Fruit fly (Drosophila melanogaster) whole organism, embryonic: Measurements from ENCODE around the gene CG32259.

Experiments
- CG10959 ChIP-seq: fragments of 200-800 bp; sonication (Bioruptor generic); IDR thresholded peaks from 2 replicates; pipeline ENCODE4 v1.3.6; 2022; ENCODE audit warnings: missing biosample characterization, missing genetic modification characterization
- CG11723 ChIP-seq: fragments of 200-800 bp; sonication (Bioruptor generic); optimal IDR thresholded peaks from 2 replicates; lab custom pipeline; 2017; ENCODE audit warnings: missing biosample characterization, mild to moderate bottlenecking, missing genetic modification characterization
- CG12391 ChIP-seq: fragments of 200-800 bp; sonication (Bioruptor generic); optimal IDR thresholded peaks from 3 replicates; lab custom pipeline; 2018; ENCODE audit warnings: missing biosample characterization, mild to moderate bottlenecking, missing genetic modification characterization, moderate library complexity
- CG13775 ChIP-seq: fragments of 200-800 bp; sonication (Bioruptor generic); optimal IDR thresholded peaks from 3 replicates; lab custom pipeline; 2017; ENCODE audit warnings: missing biosample characterization, mild to moderate bottlenecking, missing genetic modification characterization
- CG14860 ChIP-seq: fragments of 200-800 bp; sonication (Bioruptor generic); IDR thresholded peaks from 3 replicates; pipeline ENCODE4 v1.3.6; 2022; ENCODE audit warnings: missing biosample characterization, missing genetic modification characterization; ENCODE audit not compliant: partially characterized antibody
- CG15514 ChIP-seq: fragments of 200-800 bp; sonication (Bioruptor generic); optimal IDR thresholded peaks from 3 replicates; lab custom pipeline; 2017; ENCODE audit warnings: missing biosample characterization, missing genetic modification characterization, mild to moderate bottlenecking, moderate library complexity, missing genetic modification reagents
- CG16863 ChIP-seq: fragments of 200-800 bp; sonication (Bioruptor generic); optimal IDR thresholded peaks from 3 replicates; lab custom pipeline; 2016; ENCODE audit warnings: missing biosample characterization, missing genetic modification characterization
- CG17802 ChIP-seq: fragments of 200-800 bp; sonication (Bioruptor generic); optimal IDR thresholded peaks from 2 replicates; lab custom pipeline; 2018; ENCODE audit warnings: missing biosample characterization, mild to moderate bottlenecking, missing genetic modification characterization, moderate library complexity
- CG1792 ChIP-seq: fragments of 200-800 bp; sonication (Bioruptor generic); optimal IDR thresholded peaks from 2 replicates; lab custom pipeline; 2016; ENCODE audit warnings: missing biosample characterization, missing genetic modification characterization
- CG2120 ChIP-seq: fragments of 200-800 bp; sonication (Bioruptor generic); optimal IDR thresholded peaks from 3 replicates; lab custom pipeline; 2016; ENCODE audit warnings: missing biosample characterization, missing genetic modification characterization
- CG34376 ChIP-seq: fragments of 200-800 bp; sonication (Bioruptor generic); optimal IDR thresholded peaks from 2 replicates; lab custom pipeline; 2018; ENCODE audit warnings: missing biosample characterization, mild to moderate bottlenecking, missing genetic modification characterization
- CG4328 ChIP-seq: fragments of 200-800 bp; sonication (Bioruptor generic); optimal IDR thresholded peaks from 3 replicates; lab custom pipeline; 2017; ENCODE audit warnings: missing biosample characterization, missing genetic modification reagents, missing genetic modification characterization
- CG7271 ChIP-seq: fragments of 200-800 bp; sonication (Bioruptor generic); optimal IDR thresholded peaks from 2 replicates; lab custom pipeline; 2018; ENCODE audit warnings: missing biosample characterization, mild to moderate bottlenecking, missing genetic modification characterization, moderate library complexity
- CG8290 ChIP-seq, 3 experiments: fragments of 200-800 bp; sonication (Bioruptor generic); optimal IDR thresholded peaks; 2 replicates each; lab custom pipeline; 2016 to 2019; ENCODE audit warnings: missing biosample characterization in 3 of 3, missing genetic modification characterization in 3 of 3, mild to moderate bottlenecking in 2 of 3, moderate library complexity in 1 of 3
- CG8359 ChIP-seq: fragments of 200-800 bp; sonication (Bioruptor generic); optimal IDR thresholded peaks from 2 replicates; lab custom pipeline; 2017; ENCODE audit warnings: missing biosample characterization, mild to moderate bottlenecking, missing genetic modification characterization, borderline replicate concordance
- CG9437 ChIP-seq: fragments of 200-800 bp; sonication (Bioruptor generic); optimal IDR thresholded peaks from 2 replicates; lab custom pipeline; 2018; ENCODE audit warnings: missing biosample characterization, mild to moderate bottlenecking, missing genetic modification characterization
- Dip3 ChIP-seq: fragments of 200-800 bp; sonication (Bioruptor generic); optimal IDR thresholded peaks from 3 replicates; lab custom pipeline; 2016; ENCODE audit warnings: missing biosample characterization, missing genetic modification characterization
- HLH54F ChIP-seq: fragments of 200-800 bp; sonication (Bioruptor generic); optimal IDR thresholded peaks from 3 replicates; lab custom pipeline; 2016; ENCODE audit warnings: missing biosample characterization, missing genetic modification characterization
- Hr39 ChIP-seq: fragments of >200 bp; optimal IDR thresholded peaks from 2 replicates; lab custom pipeline; 2017
- Hr51 ChIP-seq, 2 experiments: fragments of 200-800 bp; sonication (Bioruptor generic); optimal IDR thresholded peaks; 2 replicates in 1 of 2; 3 replicates in 1 of 2; lab custom pipeline; 2016 to 2018; ENCODE audit warnings: missing biosample characterization in 2 of 2, missing genetic modification characterization in 2 of 2, mild to moderate bottlenecking in 1 of 2, moderate library complexity in 1 of 2
- NFAT ChIP-seq: fragments of 200-800 bp; sonication (Bioruptor generic); IDR thresholded peaks from 2 replicates; pipeline ENCODE4 v1.3.6; 2022; ENCODE audit warnings: missing biosample characterization, missing genetic modification characterization
- Nf-YC ChIP-seq: fragments of 200-800 bp; optimal IDR thresholded peaks from 3 replicates; lab custom pipeline; 2019; ENCODE audit warnings: missing biosample characterization, mild to moderate bottlenecking, missing genetic modification characterization, moderate library complexity
- Optix ChIP-seq: fragments of 200-800 bp; sonication (Bioruptor generic); IDR thresholded peaks from 3 replicates; pipeline ENCODE4 v1.3.6; 2022; ENCODE audit warnings: missing biosample characterization, missing genetic modification characterization
- Rx ChIP-seq: fragments of 200-800 bp; sonication (Bioruptor generic); IDR thresholded peaks from 2 replicates; pipeline ENCODE4 v1.3.6; 2022; ENCODE audit warnings: missing biosample characterization, missing genetic modification characterization
- Sry-δ ChIP-seq: fragments of 200-800 bp; sonication (Bioruptor generic); optimal IDR thresholded peaks from 2 replicates; lab custom pipeline; 2016; ENCODE audit warnings: missing biosample characterization, missing genetic modification characterization
- Ssrp ChIP-seq: fragments of 200-800 bp; sonication (Bioruptor generic); optimal IDR thresholded peaks from 2 replicates; lab custom pipeline; 2018; ENCODE audit warnings: missing biosample characterization, mild to moderate bottlenecking, missing genetic modification characterization, moderate library complexity
- Tbp ChIP-seq: fragments of >200 bp; optimal IDR thresholded peaks from 2 replicates; lab custom pipeline; 2018; ENCODE audit warnings: missing biosample characterization, missing genetic modification characterization
- YL-1 ChIP-seq: fragments of 200-800 bp; sonication (Bioruptor generic); optimal IDR thresholded peaks from 3 replicates; lab custom pipeline; 2017; ENCODE audit warnings: missing biosample characterization, mild to moderate bottlenecking, missing genetic modification characterization
- ara ChIP-seq: fragments of 200-800 bp; sonication (Bioruptor generic); IDR thresholded peaks from 2 replicates; pipeline ENCODE4 v1.3.6; 2022; ENCODE audit warnings: missing biosample characterization, missing genetic modification characterization
- cad ChIP-seq: fragments of >200 bp; optimal IDR thresholded peaks from 2 replicates; lab custom pipeline; 2017; ENCODE audit warnings: missing biosample characterization, missing genetic modification characterization
- emc ChIP-seq: fragments of 200-800 bp; sonication (Bioruptor generic); optimal IDR thresholded peaks from 2 replicates; lab custom pipeline; 2016; ENCODE audit warnings: missing biosample characterization, missing genetic modification characterization
- gem ChIP-seq: fragments of 200-800 bp; sonication (Bioruptor generic); optimal IDR thresholded peaks from 2 replicates; lab custom pipeline; 2019; ENCODE audit warnings: missing biosample characterization, mild to moderate bottlenecking, missing genetic modification characterization, moderate library complexity
- gfzf ChIP-seq: fragments of 200-800 bp; sonication (Bioruptor generic); optimal IDR thresholded peaks from 2 replicates; lab custom pipeline; 2016; ENCODE audit warnings: missing biosample characterization, mild to moderate bottlenecking, missing genetic modification characterization, moderate library complexity
- grau ChIP-seq: fragments of 200-800 bp; optimal IDR thresholded peaks from 3 replicates; lab custom pipeline; 2019; ENCODE audit warnings: missing biosample characterization, mild to moderate bottlenecking, missing genetic modification characterization, moderate library complexity
- gsb ChIP-seq: fragments of 200-800 bp; sonication (Bioruptor generic); IDR thresholded peaks from 2 replicates; pipeline ENCODE4 v1.3.6; 2022; ENCODE audit warnings: missing biosample characterization, missing genetic modification characterization
- gsb-n ChIP-seq: fragments of 200-800 bp; sonication (Bioruptor generic); optimal IDR thresholded peaks from 3 replicates; lab custom pipeline; 2018; ENCODE audit warnings: missing biosample characterization, mild to moderate bottlenecking, missing genetic modification characterization
- hkb ChIP-seq, 2 experiments: fragments of 200-800 bp in 1 of 2; fragments of >200 bp in 1 of 2; sonication (Bioruptor generic) in 1 of 2; IDR thresholded peaks in 1 of 2; optimal IDR thresholded peaks in 1 of 2; 2 replicates each; pipeline versions ENCODE4 v1.3.6 to Lab custom; 2017 to 2022; ENCODE audit warnings: missing biosample characterization in 1 of 2, missing genetic modification characterization in 1 of 2
- kni ChIP-seq: fragments of 200-800 bp; sonication (Bioruptor generic); optimal IDR thresholded peaks from 3 replicates; lab custom pipeline; 2017; ENCODE audit warnings: mild to moderate bottlenecking, missing biosample characterization, missing genetic modification reagents, missing genetic modification characterization
- knrl ChIP-seq: fragments of 200-800 bp; sonication (Bioruptor generic); IDR thresholded peaks from 3 replicates; pipeline ENCODE4 v1.3.6; 2022; ENCODE audit warnings: missing biosample characterization, missing genetic modification characterization; ENCODE audit not compliant: partially characterized antibody
- lola ChIP-seq, 3 experiments: fragments of >200 bp in 2 of 3; fragments of 200-800 bp in 1 of 3; sonication (Bioruptor generic) in 1 of 3; optimal IDR thresholded peaks; 2 replicates each; lab custom pipeline; 2017 to 2019; ENCODE audit warnings: missing biosample characterization in 3 of 3, missing genetic modification characterization in 3 of 3, mild to moderate bottlenecking in 1 of 3, moderate library complexity in 1 of 3
- mirr ChIP-seq: fragments of 200-800 bp; sonication (Bioruptor generic); optimal IDR thresholded peaks from 3 replicates; lab custom pipeline; 2018; ENCODE audit warnings: missing biosample characterization, mild to moderate bottlenecking, missing genetic modification characterization
- nerfin-2 ChIP-seq: fragments of 200-800 bp; sonication (Bioruptor generic); IDR thresholded peaks from 2 replicates; pipeline ENCODE4 v1.3.6; 2022; ENCODE audit warnings: missing biosample characterization, missing genetic modification characterization; ENCODE audit not compliant: partially characterized antibody
- pum ChIP-seq: fragments of 200-800 bp; sonication (Bioruptor generic); optimal IDR thresholded peaks from 2 replicates; lab custom pipeline; 2016; ENCODE audit warnings: missing biosample characterization, missing genetic modification characterization
- sens-2 ChIP-seq: fragments of 200-800 bp; sonication (Bioruptor generic); IDR thresholded peaks from 2 replicates; pipeline ENCODE4 v1.3.6; 2022; ENCODE audit warnings: missing biosample characterization, missing genetic modification characterization
- slou ChIP-seq: fragments of 200-800 bp; sonication (Bioruptor generic); optimal IDR thresholded peaks from 3 replicates; lab custom pipeline; 2016; ENCODE audit warnings: missing biosample characterization, missing genetic modification characterization
- tio ChIP-seq: fragments of 200-800 bp; sonication (Bioruptor generic); optimal IDR thresholded peaks from 2 replicates; lab custom pipeline; 2017; ENCODE audit warnings: missing biosample characterization, missing genetic modification characterization, inconsistent platforms
- yki ChIP-seq: fragments of >200 bp; optimal IDR thresholded peaks from 3 replicates; lab custom pipeline; 2018
- zf30C ChIP-seq: fragments of 200-800 bp; sonication (Bioruptor generic); optimal IDR thresholded peaks from 3 replicates; lab custom pipeline; 2018; ENCODE audit warnings: missing biosample characterization, mild to moderate bottlenecking, missing genetic modification characterization

CG32259 gene

dm6 chr3L:4070221-4070995 is 1.2 kb downstream of the CG32259 start (continued):
- TF ChIP-seq Sry-δ (GFP tag; lab: Kevin White, UChicago): peak; percentile 51
- peak; percentile 78 for TF ChIP-seq pum (GFP tag; lab: Kevin White, UChicago)
- no peak for TF ChIP-seq CG34376 (GFP tag; lab: Kevin White, UChicago)
- TF ChIP-seq cad (GFP tag; lab: Kevin White, UChicago): no peak
- TF ChIP-seq NFAT (GFP tag; lab: Robert Waterston, UW): peak; percentile 87
- peak; percentile 88 for TF ChIP-seq sens-2 (GFP tag; lab: Robert Waterston, UW)
- TF ChIP-seq YL-1 (GFP tag; lab: Kevin White, UChicago): no peak
- no peak for TF ChIP-seq gfzf (GFP tag; lab: Kevin White, UChicago)
- TF ChIP-seq Rx (GFP tag; lab: Robert Waterston, UW): peak; percentile 86
- peak; percentile 86 for TF ChIP-seq CG1792 (GFP tag; lab: Kevin White, UChicago)
- TF ChIP-seq CG10959 (GFP tag; lab: Robert Waterston, UW): peak; percentile 73
- TF ChIP-seq zf30C (GFP tag; lab: Kevin White, UChicago): no peak
- TF ChIP-seq yki (lab: Kevin White, UChicago): no peak
- no peak for TF ChIP-seq CG8290 (GFP tag; optimal IDR thresholded peaks at IDR 0.05; lab: Kevin White, UChicago)
- peak in 1 of 2 experiments; percentile 96 for TF ChIP-seq CG8290 (tag; optimal IDR thresholded peaks at IDR 0.05; lab: Kevin White, UChicago)
- TF ChIP-seq Dip3 (GFP tag; lab: Kevin White, UChicago): peak; percentile 95
- TF ChIP-seq CG14860: no peak
- TF ChIP-seq Hr51 (GFP tag; optimal IDR thresholded peaks at IDR 0.05; lab: Kevin White, UChicago): peak; percentile 84 to 90
- peak in 1 of 3 experiments; percentile 25 for TF ChIP-seq lola (GFP tag; optimal IDR thresholded peaks at IDR 0.05; lab: Kevin White, UChicago)
- no peak for TF ChIP-seq CG4328 (GFP tag; lab: Kevin White, UChicago)
- peak; percentile 72 for TF ChIP-seq CG9437
- TF ChIP-seq emc (GFP tag; lab: Kevin White, UChicago): peak; percentile 84
- peak; percentile 95 for TF ChIP-seq CG2120
- TF ChIP-seq gem (tag; lab: Kevin White, UChicago): peak; percentile 90
- TF ChIP-seq CG7271 (tag; lab: Kevin White, UChicago): peak; percentile 30
- peak; percentile 88 for TF ChIP-seq CG16863 (GFP tag; lab: Kevin White, UChicago)
- TF ChIP-seq Hr39: no peak
- TF ChIP-seq CG13775 (GFP tag; lab: Kevin White, UChicago): peak; percentile 70
- no peak for TF ChIP-seq Nf-YC (tag; lab: Kevin White, UChicago)
- TF ChIP-seq hkb (optimal IDR thresholded peaks at IDR 0.05; lab: Kevin White, UChicago): no peak
- peak; percentile 94 for TF ChIP-seq hkb (GFP tag; IDR thresholded peaks at IDR 0.05; lab: Robert Waterston, UW)
- TF ChIP-seq CG17802 (tag; lab: Kevin White, UChicago): peak; percentile 70
- peak; percentile 25 for TF ChIP-seq mirr (GFP tag; lab: Kevin White, UChicago)
- TF ChIP-seq ara (GFP tag; lab: Robert Waterston, UW): peak; percentile 88
- TF ChIP-seq slou (GFP tag; lab: Kevin White, UChicago): peak; percentile 83
- TF ChIP-seq Ssrp (tag; lab: Kevin White, UChicago): peak; percentile 83
- TF ChIP-seq Tbp (GFP tag; lab: Kevin White, UChicago): no peak
- no peak for TF ChIP-seq knrl (GFP tag; lab: Robert Waterston, UW)
- TF ChIP-seq CG11723 (GFP tag; lab: Kevin White, UChicago): peak; percentile 49
- peak; percentile 71 for TF ChIP-seq gsb-n
- TF ChIP-seq CG15514 (GFP tag; lab: Kevin White, UChicago): peak; percentile 75
- peak; percentile 85 for TF ChIP-seq grau (tag; lab: Kevin White, UChicago)
- TF ChIP-seq CG8359 (GFP tag; lab: Kevin White, UChicago): peak; percentile 26
- peak; percentile 73 for TF ChIP-seq tio (GFP tag; lab: Kevin White, UChicago)
- TF ChIP-seq Optix (GFP tag; lab: Robert Waterston, UW): peak; percentile 90
- TF ChIP-seq nerfin-2 (GFP tag; lab: Robert Waterston, UW): no peak
- TF ChIP-seq kni (GFP tag; lab: Kevin White, UChicago): no peak
- peak; percentile 77 for TF ChIP-seq CG12391 (tag; lab: Kevin White, UChicago)
- peak; percentile 87 for TF ChIP-seq gsb
- TF ChIP-seq HLH54F (GFP tag; lab: Kevin White, UChicago): peak; percentile 87
